Fruit fly (Drosophila melanogaster) whole organism, pupa: ENCODE measurements around the gene CG15020.

ENCODE experiments used
- CG12605 ChIP-seq: fragments of 200-800 bp; sonication (Bioruptor generic); IDR thresholded peaks from 2 replicates; pipeline ENCODE4 v1.3.6; 2022; ENCODE audit warnings: missing biosample characterization, missing genetic modification characterization
- CG13204 ChIP-seq: fragments of 200-800 bp; sonication (Bioruptor generic); optimal IDR thresholded peaks from 2 replicates; lab custom pipeline; 2018; ENCODE audit warnings: missing biosample characterization, mild to moderate bottlenecking, missing genetic modification characterization, moderate library complexity
- CG14655 ChIP-seq: fragments of 200-800 bp; sonication (Bioruptor generic); optimal IDR thresholded peaks from 3 replicates; lab custom pipeline; 2017; ENCODE audit warnings: mild to moderate bottlenecking, missing biosample characterization, missing genetic modification reagents, missing genetic modification characterization
- CG15710 ChIP-seq: fragments of 200-800 bp; sonication (Bioruptor generic); optimal IDR thresholded peaks from 2 replicates; lab custom pipeline; 2018; ENCODE audit warnings: missing biosample characterization, mild to moderate bottlenecking, missing genetic modification characterization, moderate library complexity
- CG17806 ChIP-seq: fragments of 200-800 bp; sonication (Bioruptor generic); optimal IDR thresholded peaks from 2 replicates; lab custom pipeline; 2018; ENCODE audit warnings: missing biosample characterization, mild to moderate bottlenecking, missing genetic modification characterization, moderate library complexity
- CG32121 ChIP-seq: fragments of 200-800 bp; sonication (Bioruptor generic); IDR thresholded peaks from 2 replicates; pipeline ENCODE4 v1.3.6; 2022; ENCODE audit warnings: missing biosample characterization, missing genetic modification characterization
- CG34367 ChIP-seq: fragments of 200-800 bp; sonication (Bioruptor generic); optimal IDR thresholded peaks from 2 replicates; lab custom pipeline; 2018; ENCODE audit warnings: missing biosample characterization, mild to moderate bottlenecking, missing genetic modification characterization
- CG4496 ChIP-seq: fragments of 200-800 bp; sonication (Bioruptor generic); IDR thresholded peaks from 3 replicates; pipeline ENCODE4 v1.3.6; 2022; ENCODE audit warnings: missing biosample characterization, missing genetic modification characterization
- CG8159 ChIP-seq: fragments of 200-800 bp; sonication (Bioruptor generic); optimal IDR thresholded peaks from 3 replicates; lab custom pipeline; 2018; ENCODE audit warnings: missing biosample characterization, mild to moderate bottlenecking, missing genetic modification characterization, moderate library complexity
- EcR ChIP-seq: fragments of 200-800 bp; sonication (Bioruptor generic); optimal IDR thresholded peaks from 3 replicates; lab custom pipeline; 2019; ENCODE audit warnings: missing biosample characterization, missing genetic modification characterization, mild to moderate bottlenecking, moderate library complexity, missing genetic modification reagents
- Pif1A ChIP-seq: fragments of 200-800 bp; sonication (Bioruptor generic); optimal IDR thresholded peaks from 3 replicates; lab custom pipeline; 2016; ENCODE audit warnings: missing biosample characterization, missing genetic modification characterization
- Snoo ChIP-seq: fragments of 200-800 bp; sonication (Bioruptor generic); optimal IDR thresholded peaks from 3 replicates; lab custom pipeline; 2017; ENCODE audit warnings: missing biosample characterization, mild to moderate bottlenecking, missing genetic modification characterization, inconsistent platforms
- gl ChIP-seq: fragments of 200-800 bp; sonication (Bioruptor generic); optimal IDR thresholded peaks from 2 replicates; lab custom pipeline; 2018; ENCODE audit warnings: missing biosample characterization, mild to moderate bottlenecking, missing genetic modification characterization
- rn ChIP-seq: fragments of 200-800 bp; sonication (Bioruptor generic); IDR thresholded peaks from 2 replicates; pipeline ENCODE4 v1.3.6; 2022; ENCODE audit warnings: missing biosample characterization, missing genetic modification characterization

- TF ChIP-seq CG15710 (tag; lab: Kevin White, UChicago) (no peak), gl (tag; lab: Kevin White, UChicago) (no peak), rn (GFP tag; lab: Robert Waterston, UW) (0 out of 2 replicates have a peak, but pooled peaks have one; percentile 27), CG34367 (tag; lab: Kevin White, UChicago) (no peak), CG14655 (GFP tag; lab: Kevin White, UChicago) (peak; percentile 80), Pif1A (GFP tag; lab: Kevin White, UChicago) (peak; percentile 36), CG17806 (tag; lab: Kevin White, UChicago) (peak; percentile 15), EcR (GFP tag; lab: Kevin White, UChicago) (no peak), CG8159 (tag; lab: Kevin White, UChicago) (no peak), CG13204 (GFP tag; lab: Kevin White, UChicago) (no peak), CG4496 (GFP tag; lab: Robert Waterston, UW) (peak; percentile 60; the same call in 2 of the 3 replicates), Snoo (no peak), CG32121 (GFP tag; lab: Robert Waterston, UW) (no peak), CG12605 (GFP tag; lab: Robert Waterston, UW) (peak; percentile 36; the same call in 1 of the 2 replicates)
Observed at dm6 chr3L:4397874-4398273, 23.6 kb upstream of the CG15020 start.
